Worm (Caenorhabditis elegans): ENCODE measurements around the gene B0547.2.

The B0547.2 gene

ce11 chrIV:5659461-5659860 is 13.7 kb downstream of the B0547.2 start:
- TF ChIP-seq lin-32 (GFP tag; optimal IDR thresholded peaks at IDR 0.05) (no peak), tbx-8 (GFP tag; optimal IDR thresholded peaks at IDR 0.05) (no peak), mls-2 (tag; optimal IDR thresholded peaks at IDR 0.05) (no peak), nhr-76 (tag; optimal IDR thresholded peaks at IDR 0.05) (no peak), zip-8 (tag; optimal IDR thresholded peaks at IDR 0.05) (no peak), lsy-2 (tag; optimal IDR thresholded peaks at IDR 0.05) (no peak), elt-3 (tag; optimal IDR thresholded peaks at IDR 0.05) (no peak), cnd-1 (tag; optimal IDR thresholded peaks at IDR 0.05) (no peak)

DNA sequence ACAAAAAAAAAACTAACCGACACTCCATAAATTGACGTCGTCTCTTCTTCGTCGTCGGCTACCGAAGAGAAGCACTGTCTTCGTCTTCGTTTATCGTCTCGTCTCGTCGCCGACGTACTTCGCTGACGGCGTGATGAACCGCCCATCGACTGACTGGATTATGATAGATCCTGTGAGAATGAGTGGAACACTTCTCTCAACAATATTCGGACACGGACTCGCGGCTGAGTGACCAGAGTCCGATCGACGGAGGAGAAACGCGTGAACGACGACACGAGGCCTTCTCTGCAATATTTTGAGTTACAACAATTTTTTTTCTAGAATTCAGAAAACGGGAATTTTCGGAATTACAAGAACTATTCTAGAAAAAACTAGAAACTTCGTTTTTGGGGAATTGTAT is 14.4 kb downstream of the B0547.2 start, which contains the start of gene skn-1:
TSS of gene skn-1 (minus strand) at position 146 of the 400 bp plus-strand sequence.
- no peak for TF ChIP-seq bed-3 (GFP tag; optimal IDR thresholded peaks at IDR 0.05)
- no peak for TF ChIP-seq flh-1 (GFP tag; optimal IDR thresholded peaks at IDR 0.05)
- TF ChIP-seq sptf-1 (tag; optimal IDR thresholded peaks at IDR 0.05), result no peak
- TF ChIP-seq lin-32 (GFP tag; optimal IDR thresholded peaks at IDR 0.05), result no peak
- no peak for TF ChIP-seq lin-13 (tag; optimal IDR thresholded peaks at IDR 0.05)
- TF ChIP-seq nhr-2 (tag; optimal IDR thresholded peaks at IDR 0.05), result no peak
- TF ChIP-seq snpc-4 (tag; optimal IDR thresholded peaks at IDR 0.05), result no peak
- TF ChIP-seq ceh-39 (tag; optimal IDR thresholded peaks at IDR 0.05), result no peak
- no peak for TF ChIP-seq drap-1 (GFP tag; optimal IDR thresholded peaks at IDR 0.05)
- no peak for TF ChIP-seq pha-4 (tag; optimal IDR thresholded peaks at IDR 0.05)

ce11 chrIV:5662073-5662472 is 16.3 kb downstream of the B0547.2 start:
- TF ChIP-seq ces-1 (GFP tag; optimal IDR thresholded peaks at IDR 0.05) (no peak), flh-1 (GFP tag; optimal IDR thresholded peaks at IDR 0.05) (no peak), ztf-11 (tag; optimal IDR thresholded peaks at IDR 0.05) (no peak), unc-120 (tag; optimal IDR thresholded peaks at IDR 0.05; ENCODE audit: poor library complexity, severe bottlenecking) (no peak), ceh-83 (GFP tag; optimal IDR thresholded peaks at IDR 0.05) (no peak), blmp-1 (tag; optimal IDR thresholded peaks at IDR 0.05) (no peak)

ce11 chrIV:5662886-5663285 is 17.1 kb downstream of the B0547.2 start:
- TF ChIP-seq mab-5 (tag; optimal IDR thresholded peaks at IDR 0.05) (no peak), ceh-39 (tag; optimal IDR thresholded peaks at IDR 0.05) (no peak), mep-1 (tag; optimal IDR thresholded peaks at IDR 0.05) (no peak), nhr-28 (tag; optimal IDR thresholded peaks at IDR 0.05) (no peak), ceh-43 (GFP tag; optimal IDR thresholded peaks at IDR 0.05) (no peak)

DNA sequence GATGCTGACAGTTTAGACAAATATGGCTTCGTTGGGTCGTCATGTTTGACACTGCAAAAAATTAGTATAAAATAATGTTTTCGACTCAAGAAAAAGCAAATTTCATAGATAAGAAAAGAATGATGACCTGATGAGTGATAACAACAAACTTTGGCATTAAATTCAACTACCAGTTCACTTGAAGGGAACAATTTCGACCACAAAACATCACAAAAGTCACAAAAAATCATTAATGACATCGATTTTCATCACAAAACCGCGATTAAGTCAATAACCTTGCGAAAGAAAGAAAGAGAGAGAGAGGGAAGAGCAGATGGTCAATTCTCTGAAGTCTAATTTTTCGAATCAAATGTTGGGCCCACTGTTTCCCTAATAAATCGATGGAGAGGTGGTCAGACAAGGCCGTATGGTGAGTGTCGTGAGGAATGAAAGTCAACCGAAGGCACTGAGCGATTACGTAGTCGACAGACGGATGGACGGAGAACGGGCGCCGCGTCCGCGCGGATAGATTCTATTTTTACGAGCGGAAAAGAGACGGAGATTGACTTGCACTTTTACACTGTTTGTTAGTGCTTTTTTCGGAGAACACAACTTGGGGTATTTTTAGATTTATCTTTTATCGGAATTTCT is 18.7 kb downstream of the B0547.2 start, which contains the start of gene bec-1:
TSS of gene bec-1 (minus strand) at position 51 of the 630 bp plus-strand sequence.
- TF ChIP-seq nhr-76 (tag; optimal IDR thresholded peaks at IDR 0.05) (no peak), hlh-1 (tag; optimal IDR thresholded peaks at IDR 0.05) (no peak), mep-1 (tag; optimal IDR thresholded peaks at IDR 0.05) (no peak), cnd-1 (tag; optimal IDR thresholded peaks at IDR 0.05) (peak; percentile 22), ces-1 (GFP tag; optimal IDR thresholded peaks at IDR 0.05) (no peak)

- TF ChIP-seq nhr-237 (tag; optimal IDR thresholded peaks at IDR 0.05), result peak; percentile 4
- TF ChIP-seq ces-1 (GFP tag; optimal IDR thresholded peaks at IDR 0.05), result peak; percentile 30
- peak; percentile 49 for TF ChIP-seq hlh-1 (tag; optimal IDR thresholded peaks at IDR 0.05)
- TF ChIP-seq sem-2 (GFP tag; optimal IDR thresholded peaks at IDR 0.05), result no peak
- peak; percentile 61 for TF ChIP-seq cnd-1 (tag; optimal IDR thresholded peaks at IDR 0.05)
- peak; percentile 51 for TF ChIP-seq unc-62 (GFP tag; optimal IDR thresholded peaks at IDR 0.05)
- peak; percentile 28 for TF ChIP-seq unc-120 (tag; optimal IDR thresholded peaks at IDR 0.05; ENCODE audit: poor library complexity, severe bottlenecking)
- peak; percentile 3 for TF ChIP-seq mep-1 (tag; optimal IDR thresholded peaks at IDR 0.05)
- TF ChIP-seq ceh-83 (GFP tag; optimal IDR thresholded peaks at IDR 0.05), result no peak
- no peak for TF ChIP-seq mab-5 (tag; optimal IDR thresholded peaks at IDR 0.05)
- TF ChIP-seq bed-3 (GFP tag; optimal IDR thresholded peaks at IDR 0.05), result no peak
- TF ChIP-seq snpc-4 (tag; optimal IDR thresholded peaks at IDR 0.05), result no peak
- no peak for TF ChIP-seq elt-3 (tag; optimal IDR thresholded peaks at IDR 0.05)
- TF ChIP-seq lsy-2 (tag; optimal IDR thresholded peaks at IDR 0.05), result peak; percentile 11
- no peak for TF ChIP-seq ceh-43 (GFP tag; optimal IDR thresholded peaks at IDR 0.05)
- no peak for TF ChIP-seq nhr-2 (tag; optimal IDR thresholded peaks at IDR 0.05)
- no peak for TF ChIP-seq blmp-1 (tag; optimal IDR thresholded peaks at IDR 0.05)
- no peak for TF ChIP-seq ztf-11 (tag; optimal IDR thresholded peaks at IDR 0.05)
Observed at ce11 chrIV:5665353-5665918, 19.6 kb downstream of the B0547.2 start.
